Worm (Caenorhabditis elegans) whole organism, early embryonic: ENCODE results near the gene frpr-4.

Experiments used
- B0310.2 ChIP-seq: sonication (generic microtip); optimal IDR thresholded peaks from 2 replicates; lab custom pipeline; 2016; ENCODE audit warnings: mild to moderate bottlenecking, missing genetic modification characterization, missing compliant biosample characterization
- F13C5.2 ChIP-seq: sonication (generic microtip); optimal IDR thresholded peaks from 2 replicates; lab custom pipeline; 2017; ENCODE audit warnings: mild to moderate bottlenecking, missing genetic modification characterization, inconsistent platforms, missing compliant biosample characterization
- aly-1 ChIP-seq: sonication (generic microtip); optimal IDR thresholded peaks from 2 replicates; lab custom pipeline; 2016; ENCODE audit warnings: missing genetic modification characterization, missing compliant biosample characterization
- ama-1 ChIP-seq: fragments of 150-350 bp; optimal IDR thresholded peaks from 2 replicates; lab custom pipeline; 2014
- ceh-13 ChIP-seq: fragments of 200-800 bp; sonication (Bioruptor generic); optimal IDR thresholded peaks from 2 replicates; lab custom pipeline; 2018; ENCODE audit warnings: mild to moderate bottlenecking, missing genetic modification characterization, missing compliant biosample characterization
- ceh-36 ChIP-seq: sonication (generic microtip); optimal IDR thresholded peaks from 2 replicates; lab custom pipeline; 2016; ENCODE audit warnings: missing genetic modification characterization, inconsistent platforms, missing compliant biosample characterization
- ets-7 ChIP-seq: sonication (generic microtip); optimal IDR thresholded peaks from 2 replicates; lab custom pipeline; 2016; ENCODE audit warnings: missing genotype, missing genetic modification characterization, missing compliant biosample characterization
- flt-1 ChIP-seq: fragments of 200-800 bp; sonication (Bioruptor generic); IDR thresholded peaks from 2 replicates; pipeline ENCODE4 v1.3.6; 2022; ENCODE audit warnings: missing genetic modification characterization, missing compliant biosample characterization
- hmbx-1 ChIP-seq: sonication (generic microtip); optimal IDR thresholded peaks from 2 replicates; lab custom pipeline; 2016; ENCODE audit warnings: mild to moderate bottlenecking, missing genetic modification characterization, missing compliant biosample characterization
- hmg-4 ChIP-seq: fragments of 200-800 bp; sonication (Bioruptor generic); optimal IDR thresholded peaks from 2 replicates; lab custom pipeline; 2018; ENCODE audit warnings: mild to moderate bottlenecking, missing genetic modification characterization, missing compliant biosample characterization
- hnd-1 ChIP-seq: sonication (generic microtip); optimal IDR thresholded peaks from 2 replicates; lab custom pipeline; 2016; ENCODE audit warnings: missing genetic modification characterization, missing compliant biosample characterization
- pes-1 ChIP-seq: fragments of 200-800 bp; sonication (Bioruptor generic); IDR thresholded peaks from 2 replicates; pipeline ENCODE4 v1.3.6; 2022; ENCODE audit warnings: missing genetic modification reagents, missing genetic modification characterization, missing compliant biosample characterization
- scrt-1 ChIP-seq: fragments of 200-800 bp; sonication (Bioruptor generic); IDR thresholded peaks from 2 replicates; pipeline ENCODE4 v1.3.6; 2022; ENCODE audit warnings: missing genetic modification characterization, missing compliant biosample characterization
- sea-1 ChIP-seq: fragments of 200-800 bp; sonication (Bioruptor generic); conservative IDR thresholded peaks from 2 replicates; pipeline ENCODE4 v1.3.6; 2022; ENCODE audit warnings: missing genetic modification characterization, missing compliant biosample characterization
- tbx-11 ChIP-seq: fragments of 200-800 bp; sonication (Bioruptor generic); IDR thresholded peaks from 2 replicates; pipeline ENCODE4 v1.3.6; 2022; ENCODE audit warnings: missing genetic modification characterization, missing compliant biosample characterization
- tbx-37 ChIP-seq: fragments of 200-800 bp; sonication (Bioruptor generic); conservative IDR thresholded peaks from 2 replicates; pipeline ENCODE4 v1.3.6; 2022; ENCODE audit warnings: missing genetic modification reagents, missing genetic modification characterization, missing compliant biosample characterization
- tra-4 ChIP-seq: sonication (generic microtip); optimal IDR thresholded peaks from 2 replicates; lab custom pipeline; 2017; ENCODE audit warnings: missing genetic modification characterization, missing compliant biosample characterization

frpr-4 gene

ce11 chrII:5220648-5221047 lies 34.7 kb downstream of the frpr-4 start:
- TF ChIP-seq hmg-4 (GFP tag; lab: Kevin White, UChicago): no peak
- TF ChIP-seq tra-4 (tag; lab: Kevin White, UChicago): no peak
- no peak for TF ChIP-seq hnd-1 (tag; lab: Kevin White, UChicago)
- TF ChIP-seq F13C5.2: no peak
- no peak for TF ChIP-seq tbx-37 (GFP tag; lab: Robert Waterston, UW)
- no peak for TF ChIP-seq hmbx-1
- TF ChIP-seq ceh-13: no peak
- TF ChIP-seq tbx-11 (GFP tag; lab: Robert Waterston, UW): no peak
- TF ChIP-seq ets-7 (tag; lab: Kevin White, UChicago): no peak
- TF ChIP-seq scrt-1 (GFP tag; lab: Robert Waterston, UW): no peak
- TF ChIP-seq flt-1 (GFP tag; lab: Robert Waterston, UW): no peak
- TF ChIP-seq aly-1 (tag; lab: Kevin White, UChicago): no peak
- TF ChIP-seq ama-1 (lab: Kevin White, UChicago): no peak
- no peak for TF ChIP-seq pes-1

ce11 chrII:5218349-5218748 lies 37.0 kb downstream of the frpr-4 start:
- no peak for TF ChIP-seq hmbx-1
- TF ChIP-seq ceh-13: no peak
- TF ChIP-seq sea-1 (GFP tag; lab: Robert Waterston, UW): no peak
- TF ChIP-seq ama-1 (lab: Kevin White, UChicago): no peak
- TF ChIP-seq aly-1 (tag; lab: Kevin White, UChicago): no peak
- no peak for TF ChIP-seq flt-1 (GFP tag; lab: Robert Waterston, UW)
- no peak for TF ChIP-seq F13C5.2
- TF ChIP-seq hmg-4 (GFP tag; lab: Kevin White, UChicago): no peak
- TF ChIP-seq scrt-1 (GFP tag; lab: Robert Waterston, UW): no peak
- TF ChIP-seq tra-4 (tag; lab: Kevin White, UChicago): no peak
- TF ChIP-seq tbx-11 (GFP tag; lab: Robert Waterston, UW): no peak
- no peak for TF ChIP-seq B0310.2
- TF ChIP-seq hnd-1 (tag; lab: Kevin White, UChicago): no peak
- TF ChIP-seq pes-1: no peak
- no peak for TF ChIP-seq tbx-37 (GFP tag; lab: Robert Waterston, UW)
- TF ChIP-seq ets-7 (tag; lab: Kevin White, UChicago): no peak
- TF ChIP-seq ceh-36 (tag; lab: Kevin White, UChicago): no peak

- TF ChIP-seq hnd-1 (tag; lab: Kevin White, UChicago): no peak
- TF ChIP-seq F13C5.2: no peak
- no peak for TF ChIP-seq ets-7 (tag; lab: Kevin White, UChicago)
- no peak for TF ChIP-seq tra-4 (tag; lab: Kevin White, UChicago)
- TF ChIP-seq pes-1: no peak
Measured at ce11 chrII:5212675-5213074, 42.7 kb downstream of the frpr-4 start, which contains the start of gene C34F11.1. TSS of gene C34F11.1 (plus strand) at chrII:5212975.

ce11 chrII:5211970-5212369 lies 43.4 kb downstream of the frpr-4 start, which contains the start of gene C34F11.2:
TSS of gene C34F11.2 (plus strand) at chrII:5212270.
- no peak for TF ChIP-seq aly-1 (tag; lab: Kevin White, UChicago)
- no peak for TF ChIP-seq hmbx-1
- no peak for TF ChIP-seq ceh-36 (tag; lab: Kevin White, UChicago)
- no peak for TF ChIP-seq scrt-1 (GFP tag; lab: Robert Waterston, UW)
- no peak for TF ChIP-seq flt-1 (GFP tag; lab: Robert Waterston, UW)
- TF ChIP-seq pes-1: no peak
- no peak for TF ChIP-seq hnd-1 (tag; lab: Kevin White, UChicago)
- TF ChIP-seq tra-4 (tag; lab: Kevin White, UChicago): no peak

- no peak for TF ChIP-seq tbx-37 (GFP tag; lab: Robert Waterston, UW)
- no peak for TF ChIP-seq hmg-4 (GFP tag; lab: Kevin White, UChicago)
- no peak for TF ChIP-seq sea-1 (GFP tag; lab: Robert Waterston, UW)
- TF ChIP-seq scrt-1 (GFP tag; lab: Robert Waterston, UW): no peak
- TF ChIP-seq tra-4 (tag; lab: Kevin White, UChicago): no peak
- TF ChIP-seq ets-7 (tag; lab: Kevin White, UChicago): no peak
- no peak for TF ChIP-seq ama-1 (lab: Kevin White, UChicago)
- TF ChIP-seq tbx-11 (GFP tag; lab: Robert Waterston, UW): no peak
Measured at ce11 chrII:5210830-5211229, 44.5 kb downstream of the frpr-4 start, which contains the start of gene C34F11.8. TSS of gene C34F11.8 (minus strand) at chrII:5210964.

- TF ChIP-seq F13C5.2 (no peak), tbx-37 (GFP tag; lab: Robert Waterston, UW) (no peak)
Measured at ce11 chrII:5209122-5209521, 46.2 kb downstream of the frpr-4 start.

- TF ChIP-seq tbx-37 (GFP tag; lab: Robert Waterston, UW) (no peak), F13C5.2 (no peak)
Measured at ce11 chrII:5205286-5205685, 50.0 kb downstream of the frpr-4 start.

ce11 chrII:5202930-5203329 lies 52.4 kb downstream of the frpr-4 start, which contains the start of gene ampd-1:
TSS of gene ampd-1 (plus strand) at chrII:5203322.
- TF ChIP-seq aly-1 (tag; lab: Kevin White, UChicago): no peak
- TF ChIP-seq sea-1 (GFP tag; lab: Robert Waterston, UW): no peak
- no peak for TF ChIP-seq tbx-11 (GFP tag; lab: Robert Waterston, UW)
- no peak for TF ChIP-seq hmbx-1
- TF ChIP-seq pes-1: no peak
- no peak for TF ChIP-seq B0310.2
- no peak for TF ChIP-seq tbx-37 (GFP tag; lab: Robert Waterston, UW)
- TF ChIP-seq tra-4 (tag; lab: Kevin White, UChicago): no peak
- TF ChIP-seq F13C5.2: no peak
- no peak for TF ChIP-seq flt-1 (GFP tag; lab: Robert Waterston, UW)
- TF ChIP-seq ama-1 (lab: Kevin White, UChicago): no peak
- no peak for TF ChIP-seq hnd-1 (tag; lab: Kevin White, UChicago)
- TF ChIP-seq ceh-36 (tag; lab: Kevin White, UChicago): no peak
